Worm (Caenorhabditis elegans) whole organism, L4/young adult: Measurements from ENCODE around the gene dro-1.

Experiments
- W03F9.2 ChIP-seq: fragments of 150-350 bp; optimal IDR thresholded peaks from 2 replicates; lab custom pipeline; 2014; ENCODE audit warnings: missing biosample characterization, missing genetic modification characterization
- dao-5 ChIP-seq: sonication (generic microtip); optimal IDR thresholded peaks from 2 replicates; lab custom pipeline; 2016; ENCODE audit warnings: missing genotype, missing genetic modification characterization, moderate library complexity, missing compliant biosample characterization
- him-1 ChIP-seq: sonication (generic microtip); optimal IDR thresholded peaks from 2 replicates; lab custom pipeline; 2016; ENCODE audit warnings: missing genotype, missing genetic modification reagents, missing genetic modification characterization, missing compliant biosample characterization

Gene dro-1

DNA sequence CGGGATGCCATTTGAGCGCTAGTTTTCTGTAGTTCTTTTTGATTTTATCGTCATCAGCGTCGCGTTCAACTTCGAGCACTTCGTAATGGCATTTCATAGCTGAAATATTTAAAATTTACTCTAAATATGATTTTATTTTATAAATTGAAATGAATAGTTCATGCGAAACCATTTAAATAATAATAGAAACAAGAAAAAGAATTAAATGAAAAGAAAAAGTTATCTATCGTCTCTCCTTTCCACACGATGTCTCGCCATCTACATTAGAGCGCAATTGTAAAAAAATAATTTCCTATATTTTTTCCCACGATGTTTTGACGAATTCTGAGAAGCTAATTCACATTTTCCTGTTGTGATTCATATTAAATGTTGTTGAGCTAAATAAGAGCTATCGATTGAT lies 50.8 kb downstream of the dro-1 start, which contains the start of gene dnj-17:
TSS of gene dnj-17 (minus strand) at position 101 of the 400 bp plus-strand sequence.
- TF ChIP-seq dao-5 (tag; lab: Kevin White, UChicago) (no peak), W03F9.2 (tag; lab: Kevin White, UChicago) (no peak), him-1 (tag; lab: Kevin White, UChicago) (no peak)
